Comparison of ENCODE assay signal across 1 worm cellular context in the genomic region with DNA sequence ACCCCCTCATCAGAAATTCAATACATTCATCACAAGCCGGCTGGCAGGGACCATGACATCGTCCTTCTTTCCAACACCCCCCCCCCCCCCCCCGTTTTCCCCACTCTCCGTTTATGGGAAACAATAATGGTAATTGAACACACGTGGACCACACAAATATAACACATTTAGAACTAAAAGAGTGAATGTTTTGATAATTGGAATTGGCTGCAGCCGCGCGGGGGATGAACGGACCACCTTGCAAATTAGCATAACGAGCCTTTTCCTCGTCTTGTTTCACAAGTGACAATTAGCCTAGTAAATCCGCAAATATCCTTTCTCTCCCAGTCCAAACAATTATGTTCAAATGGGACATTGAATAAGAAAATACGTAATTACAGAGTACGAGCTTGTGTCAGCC.
TF ChIP-seq lines count a peak whose summit lies in the region.

No protein-coding gene starts in this region.

TF ChIP-seq in whole organism, mixed stage, embryonic, 35 proteins besides CTCF, POLR2A, EP300 and RAD21 (continued from another document):
- TF ChIP-seq cnd-1 (tag; optimal IDR thresholded peaks at IDR 0.05; lab: Kevin White, UChicago): peak; percentile 7
- TF ChIP-seq nhr-237 (tag; optimal IDR thresholded peaks at IDR 0.05; lab: Kevin White, UChicago): no peak
- peak; percentile 77 for TF ChIP-seq sptf-1 (tag; optimal IDR thresholded peaks at IDR 0.05; lab: Kevin White, UChicago)
- peak; percentile 88 for TF ChIP-seq ceh-43 (GFP tag; optimal IDR thresholded peaks at IDR 0.05; lab: Kevin White, UChicago)
- TF ChIP-seq pha-4 (tag; optimal IDR thresholded peaks at IDR 0.05; lab: Kevin White, UChicago): no peak
